Fruit fly (Drosophila melanogaster) whole organism, prepupa: ENCODE measurements around the gene CG7148.

Source experiments
- Blimp-1 ChIP-seq: fragments of 200-800 bp; sonication (Bioruptor generic); optimal IDR thresholded peaks from 3 replicates; lab custom pipeline; 2017; ENCODE audit warnings: missing biosample characterization, missing genetic modification characterization, mild to moderate bottlenecking, moderate library complexity, missing genetic modification reagents
- CG10669 ChIP-seq: fragments of 200-800 bp; sonication (Bioruptor generic); optimal IDR thresholded peaks from 3 replicates; lab custom pipeline; 2018; ENCODE audit warnings: missing biosample characterization, mild to moderate bottlenecking, missing genetic modification characterization, moderate library complexity
- CG11294 ChIP-seq: fragments of 200-800 bp; sonication (Bioruptor generic); IDR thresholded peaks from 2 replicates; pipeline ENCODE4 v1.3.6; 2022; ENCODE audit warnings: missing biosample characterization, missing genetic modification characterization
- CG11762 ChIP-seq: fragments of 200-800 bp; sonication (Bioruptor generic); optimal IDR thresholded peaks from 3 replicates; lab custom pipeline; 2016; ENCODE audit warnings: missing biosample characterization, missing genetic modification characterization; ENCODE audit not compliant: insufficient read depth
- CG11902 ChIP-seq: fragments of 200-800 bp; sonication (Bioruptor generic); optimal IDR thresholded peaks from 3 replicates; lab custom pipeline; 2016; ENCODE audit warnings: missing biosample characterization, missing genetic modification characterization
- CG15336 ChIP-seq: fragments of 200-800 bp; sonication (Bioruptor generic); IDR thresholded peaks from 2 replicates; pipeline ENCODE4 v1.3.6; 2022; ENCODE audit warnings: missing biosample characterization, missing genetic modification characterization
- CG1621 ChIP-seq: fragments of 200-800 bp; sonication (Bioruptor generic); optimal IDR thresholded peaks from 3 replicates; lab custom pipeline; 2018; ENCODE audit warnings: missing biosample characterization, mild to moderate bottlenecking, missing genetic modification characterization
- CG16779 ChIP-seq: fragments of 200-800 bp; sonication (Bioruptor generic); optimal IDR thresholded peaks from 3 replicates; lab custom pipeline; 2017; ENCODE audit warnings: missing biosample characterization, mild to moderate bottlenecking, missing genetic modification characterization
- CG3032 ChIP-seq: fragments of 200-800 bp; optimal IDR thresholded peaks from 2 replicates; lab custom pipeline; 2019; ENCODE audit warnings: missing biosample characterization, mild to moderate bottlenecking, missing genetic modification characterization, moderate library complexity
- CG31627 ChIP-seq: fragments of 200-800 bp; sonication (Bioruptor generic); optimal IDR thresholded peaks from 3 replicates; lab custom pipeline; 2016; ENCODE audit warnings: missing biosample characterization, missing genetic modification characterization
- CG32006 ChIP-seq: fragments of 200-800 bp; sonication (Bioruptor generic); optimal IDR thresholded peaks from 3 replicates; lab custom pipeline; 2017; ENCODE audit warnings: missing biosample characterization, mild to moderate bottlenecking, missing genetic modification characterization
- CG4318 ChIP-seq: fragments of 200-800 bp; sonication (Bioruptor generic); optimal IDR thresholded peaks from 3 replicates; lab custom pipeline; 2017; ENCODE audit warnings: missing biosample characterization, mild to moderate bottlenecking, missing genetic modification characterization
- CG6163 ChIP-seq: fragments of 200-800 bp; sonication (Bioruptor generic); IDR thresholded peaks from 3 replicates; pipeline ENCODE4 v1.3.6; 2022; ENCODE audit warnings: missing biosample characterization, missing genetic modification characterization
- CG6276 ChIP-seq: fragments of 200-800 bp; sonication (Bioruptor generic); optimal IDR thresholded peaks from 2 replicates; lab custom pipeline; 2017; ENCODE audit warnings: missing biosample characterization, mild to moderate bottlenecking, missing genetic modification characterization
- CG6792 ChIP-seq: fragments of 200-800 bp; sonication (Bioruptor generic); optimal IDR thresholded peaks from 3 replicates; lab custom pipeline; 2016; ENCODE audit warnings: missing biosample characterization, missing genetic modification characterization
- CG6808 ChIP-seq: fragments of 200-800 bp; sonication (Bioruptor generic); optimal IDR thresholded peaks from 3 replicates; lab custom pipeline; 2017; ENCODE audit warnings: missing biosample characterization, missing genetic modification characterization, mild to moderate bottlenecking, moderate library complexity, missing genetic modification reagents
- CG6854 ChIP-seq: fragments of 200-800 bp; sonication (Bioruptor generic); optimal IDR thresholded peaks from 2 replicates; lab custom pipeline; 2017; ENCODE audit warnings: missing biosample characterization, mild to moderate bottlenecking, missing genetic modification characterization
- CG7368 ChIP-seq: fragments of 200-800 bp; sonication (Bioruptor generic); optimal IDR thresholded peaks from 3 replicates; lab custom pipeline; 2016; ENCODE audit warnings: missing biosample characterization, missing genetic modification characterization
- CG8319 ChIP-seq: fragments of 200-800 bp; sonication (Bioruptor generic); optimal IDR thresholded peaks from 3 replicates; lab custom pipeline; 2016; ENCODE audit warnings: missing biosample characterization, missing genetic modification characterization
- CG8632 ChIP-seq: fragments of 200-800 bp; sonication (Bioruptor generic); optimal IDR thresholded peaks from 3 replicates; lab custom pipeline; 2016; ENCODE audit warnings: missing biosample characterization, missing genetic modification characterization
- CG9139 ChIP-seq: fragments of 200-800 bp; sonication (Bioruptor generic); optimal IDR thresholded peaks from 3 replicates; lab custom pipeline; 2017; ENCODE audit warnings: missing biosample characterization, mild to moderate bottlenecking, missing genetic modification characterization
- Eip75B ChIP-seq: fragments of 200-800 bp; sonication (Bioruptor generic); optimal IDR thresholded peaks from 3 replicates; lab custom pipeline; 2016; ENCODE audit warnings: missing biosample characterization, missing genetic modification characterization
- Eip78C ChIP-seq: fragments of 200-800 bp; sonication (Bioruptor generic); peaks from one replicate; lab custom pipeline; 2016; ENCODE audit warnings: missing biosample characterization, missing genetic modification characterization
- Eip93F ChIP-seq: fragments of 200-800 bp; sonication (Bioruptor generic); optimal IDR thresholded peaks from 2 replicates; lab custom pipeline; 2016; ENCODE audit warnings: missing biosample characterization, mild to moderate bottlenecking, missing genetic modification characterization
- Ets21C ChIP-seq: fragments of 200-800 bp; sonication (Bioruptor generic); optimal IDR thresholded peaks from 3 replicates; lab custom pipeline; 2016; ENCODE audit warnings: missing biosample characterization, missing genetic modification characterization
- Ets96B ChIP-seq: fragments of 200-800 bp; optimal IDR thresholded peaks from 2 replicates; lab custom pipeline; 2019; ENCODE audit warnings: missing biosample characterization, mild to moderate bottlenecking, missing genetic modification characterization, moderate library complexity
- Gug ChIP-seq: fragments of 200-800 bp; sonication (Bioruptor generic); IDR thresholded peaks from 2 replicates; pipeline ENCODE4 v1.3.6; 2022; ENCODE audit warnings: missing biosample characterization, missing genetic modification characterization
- Hr39 ChIP-seq: fragments of 200-800 bp; sonication (Bioruptor generic); optimal IDR thresholded peaks from 2 replicates; lab custom pipeline; 2016; ENCODE audit warnings: missing biosample characterization, missing genetic modification characterization
- Hr4 ChIP-seq: fragments of 200-800 bp; sonication (Bioruptor generic); optimal IDR thresholded peaks from 3 replicates; lab custom pipeline; 2016; ENCODE audit warnings: missing biosample characterization, missing genetic modification characterization
- Met ChIP-seq: fragments of 200-800 bp; sonication (Bioruptor generic); optimal IDR thresholded peaks from 3 replicates; lab custom pipeline; 2016; ENCODE audit warnings: missing biosample characterization, missing genetic modification characterization
- OdsH ChIP-seq: fragments of 200-800 bp; sonication (Bioruptor generic); optimal IDR thresholded peaks from 3 replicates; lab custom pipeline; 2016; ENCODE audit warnings: missing biosample characterization, missing genetic modification characterization
- Smox ChIP-seq: fragments of 200-800 bp; sonication (Bioruptor generic); optimal IDR thresholded peaks from 3 replicates; lab custom pipeline; 2016; ENCODE audit warnings: missing biosample characterization, missing genetic modification characterization
- Sox102F ChIP-seq: fragments of 200-800 bp; sonication (Bioruptor generic); optimal IDR thresholded peaks from 2 replicates; lab custom pipeline; 2016; ENCODE audit warnings: missing biosample characterization, mild to moderate bottlenecking, missing genetic modification characterization
- achi ChIP-seq: fragments of 200-800 bp; sonication (Bioruptor generic); optimal IDR thresholded peaks from 3 replicates; lab custom pipeline; 2016; ENCODE audit warnings: missing biosample characterization, missing genetic modification characterization
- cyc ChIP-seq: fragments of 200-800 bp; sonication (Bioruptor generic); optimal IDR thresholded peaks from 3 replicates; lab custom pipeline; 2016; ENCODE audit warnings: missing biosample characterization, missing genetic modification characterization
- dac ChIP-seq: fragments of 200-800 bp; sonication (Bioruptor generic); optimal IDR thresholded peaks from 2 replicates; lab custom pipeline; 2017; ENCODE audit warnings: missing biosample characterization, mild to moderate bottlenecking, missing genetic modification characterization
- dsx ChIP-seq: fragments of 200-800 bp; optimal IDR thresholded peaks from 3 replicates; lab custom pipeline; 2019; ENCODE audit warnings: missing biosample characterization, mild to moderate bottlenecking, missing genetic modification characterization, moderate library complexity; ENCODE audit not compliant: poor library complexity, severe bottlenecking
- eg ChIP-seq: fragments of 200-800 bp; sonication (Bioruptor generic); IDR thresholded peaks from 3 replicates; pipeline ENCODE4 v1.3.6; 2022; ENCODE audit warnings: missing biosample characterization, missing genetic modification characterization
- esn ChIP-seq: fragments of 200-800 bp; sonication (Bioruptor generic); optimal IDR thresholded peaks from 2 replicates; lab custom pipeline; 2016; ENCODE audit warnings: missing biosample characterization, mild to moderate bottlenecking, missing genetic modification characterization, moderate library complexity
- fkh ChIP-seq: fragments of 200-800 bp; sonication (Bioruptor generic); optimal IDR thresholded peaks from 3 replicates; lab custom pipeline; 2017; ENCODE audit warnings: missing biosample characterization, mild to moderate bottlenecking, missing genetic modification characterization, moderate library complexity
- lz ChIP-seq: fragments of 200-800 bp; sonication (Bioruptor generic); optimal IDR thresholded peaks from 3 replicates; lab custom pipeline; 2016; ENCODE audit warnings: missing biosample characterization, missing genetic modification characterization
- net ChIP-seq: fragments of 200-800 bp; sonication (Bioruptor generic); optimal IDR thresholded peaks from 3 replicates; lab custom pipeline; 2016; ENCODE audit warnings: missing biosample characterization, missing genetic modification characterization
- pdm3 ChIP-seq: fragments of 200-800 bp; sonication (Bioruptor generic); optimal IDR thresholded peaks from 3 replicates; lab custom pipeline; 2016; ENCODE audit warnings: missing biosample characterization, missing genetic modification characterization
- salr ChIP-seq, 2 experiments: fragments of 200-800 bp; sonication (Bioruptor generic); optimal IDR thresholded peaks; 3 replicates each; lab custom pipeline; 2016 to 2018; ENCODE audit warnings: missing biosample characterization in 2 of 2, missing genetic modification characterization in 2 of 2, mild to moderate bottlenecking in 1 of 2
- spab ChIP-seq: fragments of 200-800 bp; sonication (Bioruptor generic); optimal IDR thresholded peaks from 2 replicates; lab custom pipeline; 2017; ENCODE audit warnings: missing biosample characterization, mild to moderate bottlenecking, missing genetic modification characterization, missing genetic modification reagents
- ss ChIP-seq, 2 experiments: fragments of 200-800 bp; sonication (Bioruptor generic); optimal IDR thresholded peaks; 2 replicates in 1 of 2; 3 replicates in 1 of 2; lab custom pipeline; 2017 to 2018; ENCODE audit warnings: mild to moderate bottlenecking in 2 of 2, missing biosample characterization in 2 of 2, missing genetic modification characterization in 2 of 2, moderate library complexity in 1 of 2
- svp ChIP-seq: fragments of 200-800 bp; sonication (Bioruptor generic); peaks from one replicate; lab custom pipeline; 2016; ENCODE audit warnings: missing biosample characterization, missing genetic modification characterization
- topi ChIP-seq: fragments of 200-800 bp; sonication (Bioruptor generic); optimal IDR thresholded peaks from 3 replicates; lab custom pipeline; 2016; ENCODE audit warnings: missing biosample characterization, missing genetic modification characterization

The CG7148 gene

dm6 chr3L:21880398-21880810, 48.4 kb upstream of the CG7148 start (continued):
- TF ChIP-seq lz (GFP tag; lab: Kevin White, UChicago) (peak; percentile 99), CG8632 (GFP tag; lab: Kevin White, UChicago) (peak; percentile 97), fkh (GFP tag; lab: Kevin White, UChicago) (peak; percentile 80), dsx (peak; percentile 89), CG6792 (GFP tag; lab: Kevin White, UChicago) (peak; percentile 99), esn (peak; percentile 99), pdm3 (GFP tag; lab: Kevin White, UChicago) (peak; percentile 99), Hr39 (GFP tag; lab: Kevin White, UChicago) (peak; percentile 99), CG16779 (tag; lab: Kevin White, UChicago) (peak; percentile 92), Hr4 (peak; percentile 97), CG31627 (GFP tag; lab: Kevin White, UChicago) (peak; percentile 99), Blimp-1 (GFP tag; lab: Kevin White, UChicago) (peak; percentile 89), Ets96B (peak; percentile 95), net (GFP tag; lab: Kevin White, UChicago) (peak; percentile 98)

DNA sequence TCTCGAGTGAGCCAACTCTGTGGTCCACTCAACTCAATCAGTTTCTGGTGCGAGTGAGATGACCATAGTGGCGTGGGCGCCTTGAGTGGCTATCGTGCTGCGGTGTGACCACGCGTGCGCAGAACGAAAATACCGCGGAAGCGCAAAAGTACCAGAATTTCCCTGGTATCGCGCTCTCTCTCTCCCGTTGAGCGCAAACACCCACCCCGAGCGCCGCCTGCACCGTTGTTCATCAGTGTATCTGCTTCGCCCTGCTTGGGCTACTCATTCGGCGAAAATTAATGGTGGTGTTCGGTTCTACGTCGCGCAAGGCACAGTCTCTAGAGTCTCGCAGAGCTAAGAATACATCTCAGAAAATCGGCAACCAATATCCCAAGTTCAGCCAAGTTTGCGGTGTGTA, 47.3 kb upstream of the CG7148 start:
- TF ChIP-seq Eip78C (peak; percentile 84), Eip93F (no peak), Hr39 (GFP tag; lab: Kevin White, UChicago) (no peak), CG8632 (GFP tag; lab: Kevin White, UChicago) (no peak), dac (GFP tag; lab: Kevin White, UChicago) (no peak), topi (GFP tag; lab: Kevin White, UChicago) (peak; percentile 55), Eip75B (GFP tag; lab: Kevin White, UChicago) (peak; percentile 40), Ets21C (no peak), ss (GFP tag; optimal IDR thresholded peaks at IDR 0.05; lab: Kevin White, UChicago) (peak; percentile 73 to 74), CG7368 (peak; percentile 24), svp (GFP tag; lab: Kevin White, UChicago) (peak; percentile 76), esn (peak; percentile 57), CG11762 (GFP tag; lab: Kevin White, UChicago) (peak; percentile 3), CG11294 (GFP tag; lab: Robert Waterston, UW) (no peak; the same call in 1 of the 2 replicates), spab (GFP tag; lab: Kevin White, UChicago) (peak; percentile 25), CG6163 (GFP tag; lab: Robert Waterston, UW) (peak; percentile 78), fkh (GFP tag; lab: Kevin White, UChicago) (peak; percentile 53), Ets96B (peak; percentile 40), OdsH (GFP tag; lab: Kevin White, UChicago) (no peak), CG11902 (GFP tag; lab: Kevin White, UChicago) (no peak), net (GFP tag; lab: Kevin White, UChicago) (peak; percentile 68), CG9139 (peak; percentile 61), CG16779 (tag; lab: Kevin White, UChicago) (peak; percentile 64), CG4318 (no peak), achi (GFP tag; lab: Kevin White, UChicago) (peak; percentile 63), CG6276 (GFP tag; lab: Kevin White, UChicago) (peak; percentile 45), CG6808 (GFP tag; lab: Kevin White, UChicago) (peak; percentile 28), Sox102F (GFP tag; lab: Kevin White, UChicago) (peak; percentile 50), Gug (GFP tag; lab: Robert Waterston, UW) (no peak), Smox (GFP tag; lab: Kevin White, UChicago) (peak; percentile 29), CG1621 (peak; percentile 53), pdm3 (GFP tag; lab: Kevin White, UChicago) (no peak), salr (GFP tag; optimal IDR thresholded peaks at IDR 0.05; lab: Kevin White, UChicago) (no peak), CG3032 (tag; lab: Kevin White, UChicago) (peak; percentile 18), eg (GFP tag; lab: Robert Waterston, UW) (peak; percentile 83), CG8319 (GFP tag; lab: Kevin White, UChicago) (no peak), cyc (GFP tag; lab: Kevin White, UChicago) (peak; percentile 19), CG10669 (GFP tag; lab: Kevin White, UChicago) (peak; percentile 25), Met (GFP tag; lab: Kevin White, UChicago) (peak; percentile 30), Hr4 (peak; percentile 1), CG32006 (no peak), Blimp-1 (GFP tag; lab: Kevin White, UChicago) (no peak), CG6854 (peak; percentile 89), CG15336 (GFP tag; lab: Robert Waterston, UW) (peak; percentile 61; the same call in 1 of the 2 replicates)
